Worm (Caenorhabditis elegans) whole organism, L2 larva: Measurements from ENCODE around the gene mltn-3.

Experiments
- C34F6.9 ChIP-seq: fragments of 150-350 bp; optimal IDR thresholded peaks from 2 replicates; lab custom pipeline; 2014; ENCODE audit warnings: missing biosample characterization, missing genetic modification characterization
- F13H6.1 ChIP-seq: sonication (generic microtip); optimal IDR thresholded peaks from 2 replicates; lab custom pipeline; 2016; ENCODE audit warnings: missing genetic modification characterization, missing compliant biosample characterization
- R02D3.7 ChIP-seq: fragments of 150-350 bp; optimal IDR thresholded peaks from 2 replicates; lab custom pipeline; 2014; ENCODE audit warnings: missing biosample characterization, missing genetic modification characterization
- Y55F3AM.14 ChIP-seq: fragments of 200-800 bp; sonication (Bioruptor generic); optimal IDR thresholded peaks from 2 replicates; lab custom pipeline; 2018; ENCODE audit warnings: mild to moderate bottlenecking, missing genetic modification characterization, missing compliant biosample characterization
- ZK546.5 ChIP-seq: sonication (generic microtip); optimal IDR thresholded peaks from 2 replicates; lab custom pipeline; 2017; ENCODE audit warnings: missing biosample characterization, missing genetic modification characterization
- aly-2 ChIP-seq: fragments of 150-350 bp; optimal IDR thresholded peaks from 2 replicates; lab custom pipeline; 2014; ENCODE audit warnings: missing biosample characterization, missing genetic modification characterization
- ama-1 ChIP-seq: fragments of 150-350 bp; optimal IDR thresholded peaks from 2 replicates; lab custom pipeline; 2018; ENCODE audit warnings: inconsistent platforms
- blmp-1 ChIP-seq: sonication (generic microtip); optimal IDR thresholded peaks from 2 replicates; lab custom pipeline; 2017; ENCODE audit warnings: missing genetic modification characterization, mild to moderate bottlenecking, missing compliant biosample characterization, antibody characterized with exemption, moderate library complexity; ENCODE audit not compliant: insufficient read depth
- ceh-16 ChIP-seq: fragments of 150-350 bp; optimal IDR thresholded peaks from 2 replicates; lab custom pipeline; 2014; ENCODE audit warnings: missing biosample characterization, missing genetic modification characterization
- ceh-82 ChIP-seq: fragments of 150-350 bp; optimal IDR thresholded peaks from 2 replicates; lab custom pipeline; 2014; ENCODE audit warnings: missing biosample characterization, missing genetic modification characterization
- dmd-4 ChIP-seq: sonication (generic microtip); optimal IDR thresholded peaks from 2 replicates; lab custom pipeline; 2017; ENCODE audit warnings: missing biosample characterization, missing genetic modification characterization
- egl-27 ChIP-seq: sonication (generic microtip); optimal IDR thresholded peaks from 3 replicates; lab custom pipeline; 2017; ENCODE audit warnings: missing biosample characterization, missing genetic modification reagents, missing genetic modification characterization
- elt-1 ChIP-seq: fragments of 150-350 bp; optimal IDR thresholded peaks from 2 replicates; lab custom pipeline; 2014; ENCODE audit warnings: missing biosample characterization, missing genetic modification characterization
- elt-3 ChIP-seq: sonication (generic microtip); optimal IDR thresholded peaks from 2 replicates; lab custom pipeline; 2017; ENCODE audit warnings: missing biosample characterization, missing genetic modification characterization
- fos-1 ChIP-seq: fragments of 150-350 bp; optimal IDR thresholded peaks from 2 replicates; lab custom pipeline; 2014; ENCODE audit warnings: missing biosample characterization, missing genetic modification characterization
- gmeb-1 ChIP-seq: fragments of 150-350 bp; optimal IDR thresholded peaks from 2 replicates; lab custom pipeline; 2014; ENCODE audit warnings: missing biosample characterization, missing genetic modification characterization
- lin-11 ChIP-seq: fragments of 150-350 bp; sonication (generic microtip); optimal IDR thresholded peaks from 2 replicates; lab custom pipeline; 2014; ENCODE audit warnings: missing biosample characterization, missing genetic modification characterization, inconsistent platforms, mixed read lengths
- lin-13 ChIP-seq: fragments of 150-350 bp; optimal IDR thresholded peaks from 2 replicates; lab custom pipeline; 2014; ENCODE audit warnings: missing biosample characterization, missing genetic modification reagents, missing genetic modification characterization
- lin-39 ChIP-seq: fragments of 150-350 bp; optimal IDR thresholded peaks from 2 replicates; lab custom pipeline; 2014; ENCODE audit warnings: missing biosample characterization, missing genetic modification reagents, missing genetic modification characterization
- lsy-2 ChIP-seq, 2 experiments: fragments of 150-350 bp in 1 of 2; sonication (generic microtip) in 1 of 2; optimal IDR thresholded peaks; 2 replicates each; lab custom pipeline; 2014 to 2017; ENCODE audit warnings: missing biosample characterization in 2 of 2, missing genetic modification characterization in 2 of 2
- mdl-1 ChIP-seq, 2 experiments: fragments of 150-350 bp in 1 of 2; sonication (generic microtip) in 1 of 2; optimal IDR thresholded peaks; 2 replicates each; lab custom pipeline; 2017; ENCODE audit warnings: missing biosample characterization in 2 of 2, missing genetic modification characterization in 2 of 2
- nhr-10 ChIP-seq: sonication (generic microtip); optimal IDR thresholded peaks from 2 replicates; lab custom pipeline; 2017; ENCODE audit warnings: missing biosample characterization, missing genetic modification characterization
- nhr-12 ChIP-seq: fragments of 150-350 bp; optimal IDR thresholded peaks from 2 replicates; lab custom pipeline; 2014; ENCODE audit warnings: missing biosample characterization, missing genetic modification characterization
- nhr-21 ChIP-seq: fragments of 150-350 bp; optimal IDR thresholded peaks from 2 replicates; lab custom pipeline; 2014; ENCODE audit warnings: missing biosample characterization, missing genetic modification characterization
- nhr-23 ChIP-seq: fragments of 150-350 bp; optimal IDR thresholded peaks from 2 replicates; lab custom pipeline; 2014; ENCODE audit warnings: missing biosample characterization, missing genetic modification reagents, missing genetic modification characterization
- nhr-237 ChIP-seq: fragments of 150-350 bp; optimal IDR thresholded peaks from 2 replicates; lab custom pipeline; 2014; ENCODE audit warnings: missing biosample characterization, missing genetic modification characterization
- nhr-77 ChIP-seq: fragments of 150-350 bp; optimal IDR thresholded peaks from 2 replicates; lab custom pipeline; 2014; ENCODE audit warnings: missing biosample characterization, missing genetic modification characterization
- peb-1 ChIP-seq: fragments of 150-350 bp; optimal IDR thresholded peaks from 2 replicates; lab custom pipeline; 2014; ENCODE audit warnings: missing biosample characterization, missing genetic modification characterization
- sem-4 ChIP-seq: fragments of 150-350 bp; optimal IDR thresholded peaks from 2 replicates; lab custom pipeline; 2014; ENCODE audit warnings: missing biosample characterization, missing genetic modification reagents, missing genetic modification characterization
- skn-1 ChIP-seq: sonication (generic microtip); optimal IDR thresholded peaks from 2 replicates; lab custom pipeline; 2017; ENCODE audit warnings: missing biosample characterization, missing genetic modification characterization
- sma-3 ChIP-seq: sonication (generic microtip); optimal IDR thresholded peaks from 2 replicates; lab custom pipeline; 2016; ENCODE audit warnings: missing genetic modification reagents, missing genetic modification characterization, missing compliant biosample characterization
- snpc-4 ChIP-seq: fragments of 150-350 bp; optimal IDR thresholded peaks from 2 replicates; lab custom pipeline; 2014; ENCODE audit warnings: missing biosample characterization, missing genetic modification characterization
- unc-55 ChIP-seq: fragments of 150-350 bp; sonication (generic microtip); optimal IDR thresholded peaks from 3 replicates; lab custom pipeline; 2014; ENCODE audit warnings: missing biosample characterization, missing genetic modification reagents, missing genetic modification characterization
- unc-62 ChIP-seq: fragments of 150-350 bp; optimal IDR thresholded peaks from 2 replicates; lab custom pipeline; 2014; ENCODE audit warnings: missing biosample characterization, missing genetic modification reagents, missing genetic modification characterization
- zag-1 ChIP-seq: fragments of 150-350 bp; optimal IDR thresholded peaks from 2 replicates; lab custom pipeline; 2014; ENCODE audit warnings: missing biosample characterization, missing genetic modification characterization
- ztf-1 ChIP-seq: fragments of 200-800 bp; sonication (Bioruptor generic); conservative IDR thresholded peaks from 2 replicates; pipeline ENCODE4 v1.3.6; 2022; ENCODE audit warnings: missing genetic modification characterization, missing compliant biosample characterization
- ztf-4 ChIP-seq: fragments of 150-350 bp; optimal IDR thresholded peaks from 2 replicates; lab custom pipeline; 2014; ENCODE audit warnings: missing biosample characterization, missing genetic modification characterization

The mltn-3 gene

ce11 chrII:13919100-13919499 lies 3.0 kb downstream of the mltn-3 start:
- no peak for TF ChIP-seq mdl-1 (tag; optimal IDR thresholded peaks at IDR 0.05; lab: Kevin White, UChicago)
- no peak for TF ChIP-seq elt-3 (tag; lab: Kevin White, UChicago)
- TF ChIP-seq F13H6.1 (tag; lab: Kevin White, UChicago) = no peak
- TF ChIP-seq C34F6.9 (tag; lab: Kevin White, UChicago) = no peak
- TF ChIP-seq lin-13 (GFP tag; lab: Kevin White, UChicago) = no peak
- TF ChIP-seq ZK546.5 (tag; lab: Kevin White, UChicago) = no peak
- TF ChIP-seq lin-39 (tag; lab: Kevin White, UChicago) = no peak
- TF ChIP-seq ama-1 = no peak
- TF ChIP-seq gmeb-1 = no peak
- TF ChIP-seq ceh-16 (tag; lab: Kevin White, UChicago) = no peak

DNA sequence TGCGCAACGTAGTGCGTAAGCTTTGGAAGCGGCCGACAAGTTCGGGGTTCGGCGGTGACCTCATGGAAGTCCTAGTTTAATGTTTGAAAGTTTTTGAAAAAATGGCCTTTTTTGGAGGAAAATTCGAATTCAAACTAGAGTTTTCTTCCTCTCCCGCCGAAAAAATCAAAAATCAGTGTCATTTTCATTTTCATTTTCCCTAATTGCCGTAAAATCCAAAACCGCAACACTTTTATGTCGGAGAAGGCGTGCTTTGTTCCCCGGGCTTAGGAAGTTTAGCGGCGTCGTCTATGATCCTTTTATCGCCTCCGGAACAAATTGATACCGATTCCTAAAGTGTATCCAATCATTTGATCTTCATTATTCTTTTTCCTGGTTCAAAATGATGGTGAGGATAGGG lies 8.8 kb downstream of the mltn-3 start, which contains the start of gene mltn-5:
Gene mltn-5, plus strand, starts transcription at position 301 of the 400 bp plus-strand sequence.
- TF ChIP-seq peb-1 (tag; lab: Kevin White, UChicago) = no peak
- no peak for TF ChIP-seq dmd-4 (tag; lab: Kevin White, UChicago)
- no peak for TF ChIP-seq lin-11 (tag; lab: Kevin White, UChicago)
- TF ChIP-seq ztf-4 = no peak
- no peak for TF ChIP-seq ama-1
- no peak for TF ChIP-seq zag-1 (tag; lab: Kevin White, UChicago)
- TF ChIP-seq elt-1 (tag; lab: Kevin White, UChicago) = no peak
- no peak for TF ChIP-seq unc-55 (GFP tag; lab: Kevin White, UChicago)
- no peak for TF ChIP-seq Y55F3AM.14
- TF ChIP-seq C34F6.9 (tag; lab: Kevin White, UChicago) = no peak
- TF ChIP-seq F13H6.1 (tag; lab: Kevin White, UChicago) = no peak
- no peak for TF ChIP-seq nhr-237
- TF ChIP-seq ceh-82 = no peak
- no peak for TF ChIP-seq sma-3 (GFP tag; lab: Kevin White, UChicago)
- no peak for TF ChIP-seq egl-27 (tag; lab: Kevin White, UChicago)
- TF ChIP-seq skn-1 = no peak

DNA sequence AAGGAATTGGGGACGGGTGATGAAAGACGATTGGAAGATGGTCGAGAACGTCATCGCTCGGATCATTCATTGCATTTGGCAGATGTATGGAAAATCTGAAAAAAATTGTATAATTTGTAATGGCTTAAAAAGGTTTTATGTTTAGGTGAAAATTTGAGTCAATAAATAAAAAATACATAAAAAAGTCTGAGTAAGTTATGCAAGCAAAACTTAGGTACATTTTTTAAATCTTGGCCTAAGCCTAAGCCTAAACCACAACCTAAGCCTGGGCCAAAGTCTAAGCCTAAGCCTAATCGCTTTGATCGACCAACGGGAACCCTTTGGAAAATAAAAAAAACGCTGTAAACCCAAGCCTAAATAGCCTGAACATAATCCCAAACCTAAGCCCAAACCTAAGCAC lies 15.8 kb downstream of the mltn-3 start, which contains the start of gene hot-3:
Gene hot-3, minus strand, starts transcription at position 101 of the 400 bp plus-strand sequence.
- TF ChIP-seq ceh-82 (no peak), nhr-237 (no peak), ztf-1 (GFP tag; lab: Robert Waterston, UW) (no peak), nhr-21 (no peak)

DNA sequence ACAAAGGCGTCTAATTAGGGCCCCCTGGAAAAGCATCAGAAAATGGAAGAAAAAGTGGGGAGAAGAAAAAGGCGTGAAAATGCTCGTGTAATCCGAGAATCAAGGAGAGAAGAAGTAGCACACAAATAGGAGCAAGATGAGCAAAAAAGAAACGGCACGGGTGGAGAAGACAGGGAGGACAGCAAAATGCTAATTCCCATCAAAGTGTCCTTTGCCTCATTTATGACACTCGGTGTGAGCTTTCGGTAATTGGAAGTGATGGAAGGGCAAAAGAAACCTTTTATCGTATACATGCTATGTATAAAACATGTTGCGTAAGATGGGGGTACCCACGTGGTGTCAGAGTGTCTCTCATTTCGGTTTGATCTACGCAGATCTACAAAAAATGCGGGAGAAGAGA lies 17.4 kb downstream of the mltn-3 start:
- TF ChIP-seq ama-1 (no peak), ztf-1 (GFP tag; lab: Robert Waterston, UW) (no peak), R02D3.7 (tag; lab: Kevin White, UChicago) (no peak), nhr-10 (tag; lab: Kevin White, UChicago) (no peak), unc-62 (GFP tag; lab: Kevin White, UChicago) (no peak), nhr-23 (tag; lab: Kevin White, UChicago) (no peak), zag-1 (tag; lab: Kevin White, UChicago) (no peak), lsy-2 (tag; optimal IDR thresholded peaks at IDR 0.05; lab: Kevin White, UChicago) (no peak), nhr-12 (tag; lab: Kevin White, UChicago) (no peak), aly-2 (tag; lab: Kevin White, UChicago) (no peak), peb-1 (tag; lab: Kevin White, UChicago) (no peak), nhr-21 (no peak), snpc-4 (tag; lab: Kevin White, UChicago) (no peak), elt-1 (tag; lab: Kevin White, UChicago) (no peak), ZK546.5 (tag; lab: Kevin White, UChicago) (no peak), egl-27 (tag; lab: Kevin White, UChicago) (no peak), ceh-16 (tag; lab: Kevin White, UChicago) (no peak), sem-4 (no peak)

ce11 chrII:13935907-13936306 lies 19.8 kb downstream of the mltn-3 start:
- TF ChIP-seq F13H6.1 (tag; lab: Kevin White, UChicago) (no peak), fos-1 (tag; lab: Kevin White, UChicago) (no peak), lin-11 (tag; lab: Kevin White, UChicago) (no peak), unc-55 (GFP tag; lab: Kevin White, UChicago) (no peak), nhr-77 (tag; lab: Kevin White, UChicago) (no peak), sma-3 (GFP tag; lab: Kevin White, UChicago) (no peak), skn-1 (no peak), nhr-21 (no peak), elt-3 (tag; lab: Kevin White, UChicago) (no peak), ztf-1 (GFP tag; lab: Robert Waterston, UW) (no peak), gmeb-1 (no peak), blmp-1 (tag; lab: Kevin White, UChicago) (no peak)
- TF ChIP-seq, all 48 proteins: peak for 0
